Fruit fly (Drosophila melanogaster) whole organism, pupa: ENCODE measurements around the gene flfl.

Experiments
- CG10348 ChIP-seq: fragments of 200-800 bp; sonication (Bioruptor generic); IDR thresholded peaks from 2 replicates; pipeline ENCODE4 v1.3.6; 2022; ENCODE audit warnings: missing biosample characterization, missing genetic modification characterization
- CG17806 ChIP-seq: fragments of 200-800 bp; sonication (Bioruptor generic); optimal IDR thresholded peaks from 2 replicates; lab custom pipeline; 2018; ENCODE audit warnings: missing biosample characterization, mild to moderate bottlenecking, missing genetic modification characterization, moderate library complexity
- CG32121 ChIP-seq: fragments of 200-800 bp; sonication (Bioruptor generic); IDR thresholded peaks from 2 replicates; pipeline ENCODE4 v1.3.6; 2022; ENCODE audit warnings: missing biosample characterization, missing genetic modification characterization
- CG4496 ChIP-seq: fragments of 200-800 bp; sonication (Bioruptor generic); IDR thresholded peaks from 3 replicates; pipeline ENCODE4 v1.3.6; 2022; ENCODE audit warnings: missing biosample characterization, missing genetic modification characterization
- EcR ChIP-seq: fragments of 200-800 bp; sonication (Bioruptor generic); optimal IDR thresholded peaks from 3 replicates; lab custom pipeline; 2019; ENCODE audit warnings: missing biosample characterization, missing genetic modification characterization, mild to moderate bottlenecking, moderate library complexity, missing genetic modification reagents
- Ets98B ChIP-seq: fragments of 200-800 bp; sonication (Bioruptor generic); IDR thresholded peaks from 2 replicates; pipeline ENCODE4 v1.3.6; 2022; ENCODE audit warnings: missing biosample characterization, missing genetic modification characterization
- fd96Ca ChIP-seq: fragments of 200-800 bp; sonication (Bioruptor generic); IDR thresholded peaks from 3 replicates; pipeline ENCODE4 v1.3.6; 2022; ENCODE audit warnings: missing biosample characterization, missing genetic modification characterization

DNA sequence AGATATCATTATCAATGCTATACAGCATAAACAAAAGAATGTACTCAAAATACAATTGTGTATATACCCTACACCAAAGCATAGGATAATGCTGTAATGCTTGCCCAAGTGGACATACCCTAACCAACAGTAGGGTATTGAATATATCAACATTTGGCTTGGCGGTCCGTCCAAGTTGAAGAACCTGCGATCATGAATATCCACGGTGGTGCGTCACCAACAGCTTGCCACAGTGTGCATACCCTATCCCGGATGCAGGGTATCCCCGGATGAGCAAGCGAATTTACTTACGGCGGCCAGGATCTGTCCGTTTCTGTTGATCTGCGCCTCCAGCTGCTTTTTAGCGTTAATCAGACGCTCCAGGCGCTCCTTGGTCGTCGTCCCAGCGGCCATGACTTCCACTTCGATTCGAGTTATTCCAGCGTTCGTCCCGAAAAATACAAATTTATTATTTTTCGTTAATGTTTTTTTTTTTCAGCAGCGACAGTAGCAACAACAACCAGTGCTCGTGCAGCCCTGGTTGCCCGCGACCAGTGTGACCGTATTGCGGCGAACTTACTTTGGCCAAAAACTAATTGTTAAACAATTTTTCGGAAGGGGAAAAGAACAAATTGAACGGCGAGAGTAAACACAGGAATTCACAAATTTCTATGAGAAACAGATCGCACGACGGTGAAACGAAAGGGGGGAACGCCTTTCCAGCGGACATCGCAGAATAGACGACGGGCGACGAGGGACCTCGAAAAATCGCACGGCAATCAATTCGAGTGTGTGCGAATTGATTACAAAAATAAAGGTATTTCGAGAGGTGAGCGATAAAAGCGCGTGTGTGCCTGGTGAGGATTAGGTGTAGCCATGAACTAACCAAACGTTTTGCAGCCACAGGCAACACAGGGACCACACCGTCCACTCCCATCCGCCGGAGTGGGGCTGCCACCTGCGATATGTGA is 7.3 kb upstream of the flfl start, which contains the start of the genes Lkb1 and CG9588:
- peak; percentile 80 for TF ChIP-seq CG32121
- TF ChIP-seq EcR = no peak
- peak; percentile 87 for TF ChIP-seq Ets98B (GFP tag; lab: Robert Waterston, UW)
- TF ChIP-seq CG10348 (GFP tag; lab: Robert Waterston, UW) = peak; percentile 47; the same call in 1 of the 2 replicates
- TF ChIP-seq CG4496 (GFP tag; lab: Robert Waterston, UW) = peak; percentile 94
- peak; percentile 69 for TF ChIP-seq CG17806 (tag; lab: Kevin White, UChicago)
- TF ChIP-seq fd96Ca = peak; percentile 88
